Worm (Caenorhabditis elegans): Measurements from ENCODE around the gene T09D3.3.
A peak's percentile ranks its signal among the peaks of the same experiment; 100 is the strongest.

T09D3.3 gene

ce11 chrV:5329677-5330266 is 19.6 kb downstream of the T09D3.3 start:
- no peak for TF ChIP-seq dao-5 (tag; optimal IDR thresholded peaks at IDR 0.05)
- peak; percentile 56 for TF ChIP-seq W03F9.2 (tag; optimal IDR thresholded peaks at IDR 0.05)
- no peak for TF ChIP-seq him-1 (tag; optimal IDR thresholded peaks at IDR 0.05)

DNA sequence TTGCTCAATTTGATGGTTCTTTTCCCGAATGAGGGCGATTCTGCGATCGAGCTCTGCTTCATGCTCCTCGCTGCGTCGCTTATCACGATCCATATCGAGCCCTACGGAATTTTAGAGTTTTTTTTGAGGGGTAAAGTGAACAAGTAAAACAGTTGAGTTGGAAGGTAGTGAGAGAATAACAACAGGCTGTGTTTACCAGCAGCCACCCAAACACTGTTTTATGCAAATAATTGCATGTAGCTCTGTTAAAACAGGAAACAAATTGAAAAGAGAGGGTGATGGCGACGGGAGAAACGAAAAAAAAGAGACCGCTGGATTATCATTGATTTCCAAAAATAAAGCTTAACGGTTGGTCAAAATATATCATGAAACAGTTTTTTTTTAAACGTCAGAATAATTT is 21.1 kb downstream of the T09D3.3 start, which contains the start of gene C10G8.8:
Gene C10G8.8, minus strand, starts transcription at position 101 of the 400 bp plus-strand sequence.
- TF ChIP-seq dao-5 (tag; optimal IDR thresholded peaks at IDR 0.05) (no peak), him-1 (tag; optimal IDR thresholded peaks at IDR 0.05) (no peak), W03F9.2 (tag; optimal IDR thresholded peaks at IDR 0.05) (no peak)

DNA sequence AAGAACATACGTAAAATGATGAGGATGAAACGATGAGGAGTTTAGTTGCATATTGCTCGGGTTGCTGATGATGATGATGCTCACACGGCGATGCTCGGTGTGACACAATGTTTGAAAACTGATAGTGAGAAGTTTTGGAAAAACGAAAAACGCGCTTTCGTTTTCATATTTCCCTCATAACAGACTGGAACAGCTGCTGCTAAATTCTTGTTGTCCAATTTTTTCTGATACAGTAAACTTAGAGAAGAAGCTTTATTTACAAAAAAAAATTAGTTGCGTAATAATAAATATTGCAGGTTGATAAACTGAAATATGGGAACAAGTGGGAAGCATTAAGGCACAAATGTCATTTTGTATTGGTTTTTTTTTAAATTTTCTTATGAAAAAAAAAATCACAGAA is 24.8 kb downstream of the T09D3.3 start, which contains the start of gene ceh-33:
Gene ceh-33, minus strand, starts transcription at position 101 of the 400 bp plus-strand sequence.
- no peak for TF ChIP-seq dao-5 (tag; optimal IDR thresholded peaks at IDR 0.05)
- TF ChIP-seq him-1 (tag; optimal IDR thresholded peaks at IDR 0.05) = no peak
- TF ChIP-seq W03F9.2 (tag; optimal IDR thresholded peaks at IDR 0.05) = no peak

DNA sequence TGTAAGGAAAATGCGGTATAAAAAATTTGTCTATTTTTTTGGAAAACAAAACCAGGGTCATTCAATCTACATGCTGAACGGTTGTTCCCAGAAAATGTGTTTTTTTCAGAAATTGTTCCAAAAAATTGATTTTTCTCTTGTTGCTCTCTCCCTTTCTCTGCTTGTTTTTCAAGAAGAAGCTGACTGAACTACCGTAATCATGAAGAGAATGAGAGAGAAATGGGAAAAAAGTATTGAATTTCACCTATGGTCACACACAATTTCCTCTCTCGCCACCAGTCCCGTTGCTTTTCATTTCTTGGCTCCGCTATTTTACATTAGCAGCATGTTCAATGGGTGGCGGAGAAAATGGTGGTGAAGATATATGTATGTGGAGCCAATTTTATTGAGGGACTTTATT is 26.6 kb downstream of the T09D3.3 start:
- TF ChIP-seq dao-5 (tag; optimal IDR thresholded peaks at IDR 0.05) = no peak
- TF ChIP-seq him-1 (tag; optimal IDR thresholded peaks at IDR 0.05) = no peak
- no peak for TF ChIP-seq W03F9.2 (tag; optimal IDR thresholded peaks at IDR 0.05)

ce11 chrV:5319477-5319876 is 29.9 kb downstream of the T09D3.3 start, which contains the start of gene ceh-34:
Gene ceh-34, minus strand, starts transcription at chrV:5319577.
- no peak for TF ChIP-seq W03F9.2 (tag; optimal IDR thresholded peaks at IDR 0.05)
- TF ChIP-seq dao-5 (tag; optimal IDR thresholded peaks at IDR 0.05) = no peak

- TF ChIP-seq W03F9.2 (tag; optimal IDR thresholded peaks at IDR 0.05) (no peak), dao-5 (tag; optimal IDR thresholded peaks at IDR 0.05) (no peak), him-1 (tag; optimal IDR thresholded peaks at IDR 0.05) (no peak)
Measured at ce11 chrV:5318349-5318748, 31.0 kb downstream of the T09D3.3 start.

- TF ChIP-seq dao-5 (tag; optimal IDR thresholded peaks at IDR 0.05) = no peak
- TF ChIP-seq W03F9.2 (tag; optimal IDR thresholded peaks at IDR 0.05) = no peak
- no peak for TF ChIP-seq him-1 (tag; optimal IDR thresholded peaks at IDR 0.05)
Measured at ce11 chrV:5314104-5314503, 35.3 kb downstream of the T09D3.3 start, which contains the start of gene C10G8.2. Gene C10G8.2, plus strand, starts transcription at chrV:5314404.

DNA sequence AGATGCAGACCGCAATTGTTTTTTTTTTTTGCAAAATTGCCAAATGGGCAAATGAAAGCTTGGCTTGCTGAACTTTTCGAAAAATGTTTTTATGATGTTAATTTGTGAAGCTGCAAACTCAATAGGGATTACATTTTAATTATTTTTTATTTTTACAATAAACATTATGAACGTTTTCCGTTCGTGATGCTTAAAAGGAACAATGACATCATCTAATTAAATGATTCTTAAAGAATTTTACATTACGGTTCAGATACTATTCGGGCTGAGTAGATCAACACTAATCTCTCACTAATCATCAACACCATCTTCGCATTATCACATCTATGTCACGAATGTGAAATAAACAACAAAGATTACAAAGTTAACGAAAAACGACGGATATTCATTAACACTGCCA is 36.9 kb downstream of the T09D3.3 start, which contains the start of gene C10G8.3:
Gene C10G8.3, plus strand, starts transcription at position 301 of the 400 bp plus-strand sequence.
- TF ChIP-seq him-1 (tag; optimal IDR thresholded peaks at IDR 0.05) (no peak), W03F9.2 (tag; optimal IDR thresholded peaks at IDR 0.05) (no peak), dao-5 (tag; optimal IDR thresholded peaks at IDR 0.05) (no peak)

DNA sequence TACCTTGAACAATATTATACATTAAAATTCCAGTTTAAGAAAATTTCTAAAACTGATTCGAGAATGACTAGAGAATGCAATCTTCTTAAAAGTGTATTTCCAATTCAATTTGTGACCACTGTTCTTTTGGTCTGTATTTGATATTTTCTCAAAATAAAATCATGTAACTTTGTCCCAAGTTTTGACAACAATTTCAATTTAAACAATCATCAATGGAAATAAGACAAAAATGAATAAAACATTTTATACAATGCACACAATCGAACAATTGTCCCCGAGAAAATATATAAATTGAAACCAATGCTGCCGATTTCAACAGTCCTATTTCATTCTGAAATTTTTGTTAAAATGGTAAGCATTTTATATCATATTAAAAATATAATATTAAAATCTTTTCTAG is 37.7 kb downstream of the T09D3.3 start, which contains the start of gene C10G8.4:
Gene C10G8.4, plus strand, starts transcription at position 301 of the 400 bp plus-strand sequence.
- TF ChIP-seq W03F9.2 (tag; optimal IDR thresholded peaks at IDR 0.05) (no peak), dao-5 (tag; optimal IDR thresholded peaks at IDR 0.05) (no peak), him-1 (tag; optimal IDR thresholded peaks at IDR 0.05) (no peak)

DNA sequence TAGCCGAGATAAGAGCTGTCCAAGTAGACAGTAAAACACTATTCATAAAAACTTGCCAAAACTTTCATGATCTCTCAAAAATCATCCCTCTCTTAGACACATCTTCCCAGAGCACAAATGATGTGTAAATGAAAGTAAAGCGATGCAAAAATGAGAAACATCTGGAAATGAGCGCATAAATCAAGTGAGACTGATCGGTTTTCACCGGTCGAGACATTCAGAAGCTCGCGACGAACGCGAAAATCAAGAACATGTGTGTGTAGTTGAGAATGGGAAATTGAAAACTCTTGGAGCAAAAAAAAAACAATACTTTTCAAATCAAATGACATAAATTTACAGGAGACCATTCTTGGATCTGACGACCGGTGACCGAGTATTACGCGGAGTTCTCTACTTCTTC is 45.0 kb downstream of the T09D3.3 start:
- TF ChIP-seq W03F9.2 (tag; optimal IDR thresholded peaks at IDR 0.05) = no peak
- no peak for TF ChIP-seq dao-5 (tag; optimal IDR thresholded peaks at IDR 0.05)
- no peak for TF ChIP-seq him-1 (tag; optimal IDR thresholded peaks at IDR 0.05)

DNA sequence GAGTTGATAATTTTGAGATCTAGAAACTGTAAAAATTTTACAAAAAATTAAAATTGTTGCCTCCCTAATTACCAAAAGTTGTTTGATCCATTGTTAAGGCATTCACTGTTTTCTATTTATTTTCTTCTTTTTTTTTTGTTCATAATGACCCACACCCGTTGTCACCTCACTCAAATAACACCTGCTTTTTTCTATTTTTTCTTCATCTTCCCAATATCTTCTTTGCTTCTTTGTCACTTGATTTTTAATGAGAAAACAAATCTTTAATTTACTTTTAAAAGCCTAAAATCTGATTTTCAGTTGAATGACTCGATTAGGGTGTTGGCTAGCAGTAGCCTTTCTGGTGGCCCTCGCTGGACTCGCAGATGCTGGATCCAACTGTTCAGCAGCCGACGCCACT is 46.0 kb downstream of the T09D3.3 start, which contains the start of gene ncx-2:
Gene ncx-2, plus strand, starts transcription at position 301 of the 400 bp plus-strand sequence.
- TF ChIP-seq dao-5 (tag; optimal IDR thresholded peaks at IDR 0.05) (no peak), W03F9.2 (tag; optimal IDR thresholded peaks at IDR 0.05) (no peak), him-1 (tag; optimal IDR thresholded peaks at IDR 0.05) (no peak)

DNA sequence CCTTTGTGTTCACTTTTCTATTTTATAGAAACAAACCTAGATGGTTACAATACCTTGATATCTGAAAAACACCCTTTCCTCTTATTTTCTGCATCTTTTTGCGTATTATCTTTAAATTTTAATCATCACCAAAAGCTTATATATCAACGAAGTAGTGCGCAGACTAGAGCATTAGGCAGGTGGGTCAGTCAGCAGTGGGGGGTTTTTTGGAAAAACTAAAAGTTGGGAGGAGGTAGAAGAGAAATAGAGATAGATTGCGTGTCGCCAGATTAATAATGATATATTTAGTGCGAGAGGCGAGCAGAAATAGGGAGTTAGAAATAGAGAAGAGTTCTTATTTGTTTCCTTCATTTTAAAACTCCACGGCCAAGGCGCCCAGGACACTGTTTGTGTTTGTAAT is 48.1 kb downstream of the T09D3.3 start:
- no peak for TF ChIP-seq W03F9.2 (tag; optimal IDR thresholded peaks at IDR 0.05)
- TF ChIP-seq dao-5 (tag; optimal IDR thresholded peaks at IDR 0.05) = no peak
- no peak for TF ChIP-seq him-1 (tag; optimal IDR thresholded peaks at IDR 0.05)

ce11 chrV:5297740-5298139 is 51.6 kb downstream of the T09D3.3 start:
- TF ChIP-seq dao-5 (tag; optimal IDR thresholded peaks at IDR 0.05) (no peak), W03F9.2 (tag; optimal IDR thresholded peaks at IDR 0.05) (no peak), him-1 (tag; optimal IDR thresholded peaks at IDR 0.05) (no peak)
